Fruit fly (Drosophila melanogaster) whole organism, prepupa: ENCODE data around the gene CG15747.
A peak's percentile ranks its signal among the peaks of the same experiment; 100 is the strongest.

ENCODE experiments used
- Blimp-1 ChIP-seq: fragments of 200-800 bp; sonication (Bioruptor generic); optimal IDR thresholded peaks from 3 replicates; lab custom pipeline; 2017; ENCODE audit warnings: missing biosample characterization, missing genetic modification characterization, mild to moderate bottlenecking, moderate library complexity, missing genetic modification reagents
- CG10669 ChIP-seq: fragments of 200-800 bp; sonication (Bioruptor generic); optimal IDR thresholded peaks from 3 replicates; lab custom pipeline; 2018; ENCODE audit warnings: missing biosample characterization, mild to moderate bottlenecking, missing genetic modification characterization, moderate library complexity
- CG11294 ChIP-seq: fragments of 200-800 bp; sonication (Bioruptor generic); IDR thresholded peaks from 2 replicates; pipeline ENCODE4 v1.3.6; 2022; ENCODE audit warnings: missing biosample characterization, missing genetic modification characterization
- CG11762 ChIP-seq: fragments of 200-800 bp; sonication (Bioruptor generic); optimal IDR thresholded peaks from 3 replicates; lab custom pipeline; 2016; ENCODE audit warnings: missing biosample characterization, missing genetic modification characterization; ENCODE audit not compliant: insufficient read depth
- CG1621 ChIP-seq: fragments of 200-800 bp; sonication (Bioruptor generic); optimal IDR thresholded peaks from 3 replicates; lab custom pipeline; 2018; ENCODE audit warnings: missing biosample characterization, mild to moderate bottlenecking, missing genetic modification characterization
- CG16779 ChIP-seq: fragments of 200-800 bp; sonication (Bioruptor generic); optimal IDR thresholded peaks from 3 replicates; lab custom pipeline; 2017; ENCODE audit warnings: missing biosample characterization, mild to moderate bottlenecking, missing genetic modification characterization
- CG32006 ChIP-seq: fragments of 200-800 bp; sonication (Bioruptor generic); optimal IDR thresholded peaks from 3 replicates; lab custom pipeline; 2017; ENCODE audit warnings: missing biosample characterization, mild to moderate bottlenecking, missing genetic modification characterization
- CG6163 ChIP-seq: fragments of 200-800 bp; sonication (Bioruptor generic); IDR thresholded peaks from 3 replicates; pipeline ENCODE4 v1.3.6; 2022; ENCODE audit warnings: missing biosample characterization, missing genetic modification characterization
- CG6792 ChIP-seq: fragments of 200-800 bp; sonication (Bioruptor generic); optimal IDR thresholded peaks from 3 replicates; lab custom pipeline; 2016; ENCODE audit warnings: missing biosample characterization, missing genetic modification characterization
- CG6808 ChIP-seq: fragments of 200-800 bp; sonication (Bioruptor generic); optimal IDR thresholded peaks from 3 replicates; lab custom pipeline; 2017; ENCODE audit warnings: missing biosample characterization, missing genetic modification characterization, mild to moderate bottlenecking, moderate library complexity, missing genetic modification reagents
- CG8119 ChIP-seq: fragments of 200-800 bp; sonication (Bioruptor generic); IDR thresholded peaks from 3 replicates; pipeline ENCODE4 v1.3.6; 2022; ENCODE audit warnings: missing biosample characterization, missing genetic modification characterization
- CG8632 ChIP-seq: fragments of 200-800 bp; sonication (Bioruptor generic); optimal IDR thresholded peaks from 3 replicates; lab custom pipeline; 2016; ENCODE audit warnings: missing biosample characterization, missing genetic modification characterization
- Eip75B ChIP-seq: fragments of 200-800 bp; sonication (Bioruptor generic); optimal IDR thresholded peaks from 3 replicates; lab custom pipeline; 2016; ENCODE audit warnings: missing biosample characterization, missing genetic modification characterization
- Eip78C ChIP-seq: fragments of 200-800 bp; sonication (Bioruptor generic); peaks from one replicate; lab custom pipeline; 2016; ENCODE audit warnings: missing biosample characterization, missing genetic modification characterization
- Eip93F ChIP-seq: fragments of 200-800 bp; sonication (Bioruptor generic); optimal IDR thresholded peaks from 2 replicates; lab custom pipeline; 2016; ENCODE audit warnings: missing biosample characterization, mild to moderate bottlenecking, missing genetic modification characterization
- Ets21C ChIP-seq: fragments of 200-800 bp; sonication (Bioruptor generic); optimal IDR thresholded peaks from 3 replicates; lab custom pipeline; 2016; ENCODE audit warnings: missing biosample characterization, missing genetic modification characterization
- Ets96B ChIP-seq: fragments of 200-800 bp; optimal IDR thresholded peaks from 2 replicates; lab custom pipeline; 2019; ENCODE audit warnings: missing biosample characterization, mild to moderate bottlenecking, missing genetic modification characterization, moderate library complexity
- Hr4 ChIP-seq: fragments of 200-800 bp; sonication (Bioruptor generic); optimal IDR thresholded peaks from 3 replicates; lab custom pipeline; 2016; ENCODE audit warnings: missing biosample characterization, missing genetic modification characterization
- Lpt ChIP-seq: fragments of 200-800 bp; sonication (Bioruptor generic); optimal IDR thresholded peaks from 3 replicates; lab custom pipeline; 2016; ENCODE audit warnings: missing biosample characterization, missing genetic modification characterization
- Met ChIP-seq: fragments of 200-800 bp; sonication (Bioruptor generic); optimal IDR thresholded peaks from 3 replicates; lab custom pipeline; 2016; ENCODE audit warnings: missing biosample characterization, missing genetic modification characterization
- OdsH ChIP-seq: fragments of 200-800 bp; sonication (Bioruptor generic); optimal IDR thresholded peaks from 3 replicates; lab custom pipeline; 2016; ENCODE audit warnings: missing biosample characterization, missing genetic modification characterization
- Sox102F ChIP-seq: fragments of 200-800 bp; sonication (Bioruptor generic); optimal IDR thresholded peaks from 2 replicates; lab custom pipeline; 2016; ENCODE audit warnings: missing biosample characterization, mild to moderate bottlenecking, missing genetic modification characterization
- Sox14 ChIP-seq: fragments of 200-800 bp; sonication (Bioruptor generic); optimal IDR thresholded peaks from 3 replicates; lab custom pipeline; 2016; ENCODE audit warnings: missing biosample characterization, missing genetic modification characterization
- Sox15 ChIP-seq: fragments of 200-800 bp; sonication (Bioruptor generic); optimal IDR thresholded peaks from 3 replicates; lab custom pipeline; 2016; ENCODE audit warnings: missing biosample characterization, missing genetic modification characterization
- achi ChIP-seq: fragments of 200-800 bp; sonication (Bioruptor generic); optimal IDR thresholded peaks from 3 replicates; lab custom pipeline; 2016; ENCODE audit warnings: missing biosample characterization, missing genetic modification characterization
- cyc ChIP-seq: fragments of 200-800 bp; sonication (Bioruptor generic); optimal IDR thresholded peaks from 3 replicates; lab custom pipeline; 2016; ENCODE audit warnings: missing biosample characterization, missing genetic modification characterization
- dsx ChIP-seq: fragments of 200-800 bp; optimal IDR thresholded peaks from 3 replicates; lab custom pipeline; 2019; ENCODE audit warnings: missing biosample characterization, mild to moderate bottlenecking, missing genetic modification characterization, moderate library complexity; ENCODE audit not compliant: poor library complexity, severe bottlenecking
- eg ChIP-seq: fragments of 200-800 bp; sonication (Bioruptor generic); IDR thresholded peaks from 3 replicates; pipeline ENCODE4 v1.3.6; 2022; ENCODE audit warnings: missing biosample characterization, missing genetic modification characterization
- esn ChIP-seq: fragments of 200-800 bp; sonication (Bioruptor generic); optimal IDR thresholded peaks from 2 replicates; lab custom pipeline; 2016; ENCODE audit warnings: missing biosample characterization, mild to moderate bottlenecking, missing genetic modification characterization, moderate library complexity
- fd85E ChIP-seq: fragments of 200-800 bp; sonication (Bioruptor generic); optimal IDR thresholded peaks from 3 replicates; lab custom pipeline; 2016; ENCODE audit warnings: missing biosample characterization, missing genetic modification characterization
- fkh ChIP-seq: fragments of 200-800 bp; sonication (Bioruptor generic); optimal IDR thresholded peaks from 3 replicates; lab custom pipeline; 2017; ENCODE audit warnings: missing biosample characterization, mild to moderate bottlenecking, missing genetic modification characterization, moderate library complexity
- pdm3 ChIP-seq: fragments of 200-800 bp; sonication (Bioruptor generic); optimal IDR thresholded peaks from 3 replicates; lab custom pipeline; 2016; ENCODE audit warnings: missing biosample characterization, missing genetic modification characterization
- salr ChIP-seq, 2 experiments: fragments of 200-800 bp; sonication (Bioruptor generic); optimal IDR thresholded peaks; 3 replicates each; lab custom pipeline; 2016 to 2018; ENCODE audit warnings: missing biosample characterization in 2 of 2, missing genetic modification characterization in 2 of 2, mild to moderate bottlenecking in 1 of 2
- spab ChIP-seq: fragments of 200-800 bp; sonication (Bioruptor generic); optimal IDR thresholded peaks from 2 replicates; lab custom pipeline; 2017; ENCODE audit warnings: missing biosample characterization, mild to moderate bottlenecking, missing genetic modification characterization, missing genetic modification reagents
- ss ChIP-seq, 2 experiments: fragments of 200-800 bp; sonication (Bioruptor generic); optimal IDR thresholded peaks; 2 replicates in 1 of 2; 3 replicates in 1 of 2; lab custom pipeline; 2017 to 2018; ENCODE audit warnings: mild to moderate bottlenecking in 2 of 2, missing biosample characterization in 2 of 2, missing genetic modification characterization in 2 of 2, moderate library complexity in 1 of 2
- svp ChIP-seq: fragments of 200-800 bp; sonication (Bioruptor generic); peaks from one replicate; lab custom pipeline; 2016; ENCODE audit warnings: missing biosample characterization, missing genetic modification characterization

CG15747 gene

dm6 chrX:13314323-13314722, 23.8 kb upstream of the CG15747 start (continued):
- TF ChIP-seq CG10669 (GFP tag; lab: Kevin White, UChicago) (peak; percentile 35), fkh (GFP tag; lab: Kevin White, UChicago) (no peak), CG8632 (GFP tag; lab: Kevin White, UChicago) (peak; percentile 34), Hr4 (GFP tag; lab: Kevin White, UChicago) (peak; percentile 39), achi (GFP tag; lab: Kevin White, UChicago) (peak; percentile 42), CG1621 (tag; lab: Kevin White, UChicago) (no peak), fd85E (GFP tag; lab: Kevin White, UChicago) (no peak), Sox15 (GFP tag; lab: Kevin White, UChicago) (no peak), svp (GFP tag; lab: Kevin White, UChicago) (peak; percentile 76), CG6163 (GFP tag; lab: Robert Waterston, UW) (0 out of 3 replicates have a peak, but pooled peaks have one; percentile 18), salr (GFP tag; optimal IDR thresholded peaks at IDR 0.05; lab: Kevin White, UChicago) (peak in 1 of 2 experiments; percentile 32), CG16779 (tag; lab: Kevin White, UChicago) (no peak), pdm3 (GFP tag; lab: Kevin White, UChicago) (no peak), dsx (no peak), ss (GFP tag; optimal IDR thresholded peaks at IDR 0.05; lab: Kevin White, UChicago) (no peak), Eip78C (GFP tag; lab: Kevin White, UChicago) (peak; percentile 86), Sox102F (GFP tag; lab: Kevin White, UChicago) (no peak), cyc (GFP tag; lab: Kevin White, UChicago) (no peak), Ets96B (tag; lab: Kevin White, UChicago) (peak; percentile 28), spab (peak; percentile 15), Ets21C (GFP tag; lab: Kevin White, UChicago) (no peak), esn (peak; percentile 14)
- TF ChIP-seq, all 60 proteins: peak for 31

- peak; percentile 10 for TF ChIP-seq Hr4 (GFP tag; lab: Kevin White, UChicago)
- no peak for TF ChIP-seq CG6792 (GFP tag; lab: Kevin White, UChicago)
- TF ChIP-seq eg (GFP tag; lab: Robert Waterston, UW): 0 out of 3 replicates have a peak, but pooled peaks have one; percentile 18
- peak; percentile 35 for TF ChIP-seq fkh (GFP tag; lab: Kevin White, UChicago)
- peak; percentile 80 for TF ChIP-seq Eip78C (GFP tag; lab: Kevin White, UChicago)
- TF ChIP-seq CG32006 (GFP tag; lab: Kevin White, UChicago): peak; percentile 12
- TF ChIP-seq CG1621 (tag; lab: Kevin White, UChicago): no peak
- no peak for TF ChIP-seq CG11294
- 0 out of 3 replicates have a peak, but pooled peaks have one; percentile 12 for TF ChIP-seq CG8119
- TF ChIP-seq Lpt (GFP tag; lab: Kevin White, UChicago): peak; percentile 10
Observed at dm6 chrX:13314789-13315462, 23.2 kb upstream of the CG15747 start.

- TF ChIP-seq pdm3 (GFP tag; lab: Kevin White, UChicago): no peak
- no peak for TF ChIP-seq CG11762
- peak; percentile 28 for TF ChIP-seq CG32006 (GFP tag; lab: Kevin White, UChicago)
- no peak for TF ChIP-seq OdsH (GFP tag; lab: Kevin White, UChicago)
- no peak for TF ChIP-seq Eip75B (GFP tag; lab: Kevin White, UChicago)
- no peak for TF ChIP-seq Met (GFP tag; lab: Kevin White, UChicago)
- TF ChIP-seq CG6808 (GFP tag; lab: Kevin White, UChicago): no peak
- TF ChIP-seq CG6163 (GFP tag; lab: Robert Waterston, UW): no peak
- TF ChIP-seq CG8119: peak; percentile 15; the same call in 1 of the 3 replicates
- TF ChIP-seq ss (GFP tag; optimal IDR thresholded peaks at IDR 0.05; lab: Kevin White, UChicago): peak in 1 of 2 experiments; percentile 68
- TF ChIP-seq svp (GFP tag; lab: Kevin White, UChicago): peak; percentile 51
- no peak for TF ChIP-seq Sox14
- TF ChIP-seq Hr4 (GFP tag; lab: Kevin White, UChicago): no peak
- no peak for TF ChIP-seq Blimp-1 (GFP tag; lab: Kevin White, UChicago)
- no peak for TF ChIP-seq CG6792 (GFP tag; lab: Kevin White, UChicago)
- no peak for TF ChIP-seq Eip93F
Observed at dm6 chrX:13315463-13315817, 22.7 kb upstream of the CG15747 start.
